Fruit fly (Drosophila melanogaster): ENCODE data around the gene CG33635.

CG33635 gene

DNA sequence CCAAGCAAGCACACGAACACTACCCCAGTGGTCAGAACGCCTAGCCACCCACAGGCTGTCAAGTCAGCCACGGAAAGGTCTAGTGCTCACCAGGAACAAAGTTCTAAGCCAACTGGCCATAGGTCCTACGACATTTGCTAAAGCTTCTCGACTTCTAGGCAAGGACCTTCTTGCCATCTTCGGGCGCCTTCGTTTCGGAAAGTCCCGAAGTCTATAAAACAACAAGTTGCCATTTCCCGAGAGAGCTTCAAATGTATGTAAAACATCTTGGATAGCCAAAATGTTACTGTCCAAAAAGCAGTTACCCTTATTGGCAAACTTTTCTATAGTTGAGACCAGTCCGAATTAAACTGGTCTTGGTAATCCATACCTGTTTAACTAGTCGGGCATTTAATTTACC lies 12.0 kb downstream of the CG33635 start:
- TF ChIP-seq Myc (optimal IDR thresholded peaks at IDR 0.05): no peak
- TF ChIP-seq Sin3A (optimal IDR thresholded peaks at IDR 0.05): no peak
- TF ChIP-seq insv (optimal IDR thresholded peaks at IDR 0.05): no peak
- no peak for TF ChIP-seq ttk (optimal IDR thresholded peaks at IDR 0.05)

dm6 chr2L:143088-143487 lies 15.4 kb downstream of the CG33635 start, which contains the start of the genes CG31974 and CG11454:
TSS of gene CG31974 (minus strand) at chr2L:143091.
TSS of gene CG11454 (plus strand) at chr2L:143323.
- no peak for TF ChIP-seq Sin3A (optimal IDR thresholded peaks at IDR 0.05)
- TF ChIP-seq Myc (optimal IDR thresholded peaks at IDR 0.05): no peak
- no peak for TF ChIP-seq psq (optimal IDR thresholded peaks at IDR 0.05)
- no peak for TF ChIP-seq h (optimal IDR thresholded peaks at IDR 0.05)
- no peak for TF ChIP-seq insv (optimal IDR thresholded peaks at IDR 0.05)
- TF ChIP-seq ttk (optimal IDR thresholded peaks at IDR 0.05): no peak

DNA sequence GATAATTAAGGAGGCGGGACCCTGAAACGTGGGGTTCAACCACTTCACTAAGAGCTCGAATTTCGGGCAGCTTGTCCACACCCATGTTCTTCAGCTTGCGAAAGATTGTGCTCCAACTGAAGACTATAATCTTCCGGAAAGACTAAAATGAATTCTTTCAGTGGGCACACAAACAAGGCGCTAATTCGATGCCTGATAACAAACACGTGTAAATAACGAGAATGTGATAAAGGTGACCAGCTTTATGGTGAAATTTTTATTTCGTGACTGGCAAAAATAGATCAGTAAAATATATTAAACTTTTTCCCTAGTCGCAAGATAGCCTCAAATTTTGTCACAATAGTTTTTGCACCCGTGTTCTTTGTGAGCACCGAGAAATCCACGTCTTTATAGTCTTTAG lies 17.6 kb downstream of the CG33635 start, which contains the start of the genes CG31975 and ovm:
CG31975 (minus strand) TSS at position 144 of the 400 bp plus-strand sequence.
ovm (minus strand) TSS at position 144 of the 400 bp plus-strand sequence.
- TF ChIP-seq psq (optimal IDR thresholded peaks at IDR 0.05) (no peak), Sin3A (optimal IDR thresholded peaks at IDR 0.05) (no peak), Myc (optimal IDR thresholded peaks at IDR 0.05) (no peak), h (optimal IDR thresholded peaks at IDR 0.05) (no peak), insv (optimal IDR thresholded peaks at IDR 0.05) (no peak), ttk (optimal IDR thresholded peaks at IDR 0.05) (no peak)

DNA sequence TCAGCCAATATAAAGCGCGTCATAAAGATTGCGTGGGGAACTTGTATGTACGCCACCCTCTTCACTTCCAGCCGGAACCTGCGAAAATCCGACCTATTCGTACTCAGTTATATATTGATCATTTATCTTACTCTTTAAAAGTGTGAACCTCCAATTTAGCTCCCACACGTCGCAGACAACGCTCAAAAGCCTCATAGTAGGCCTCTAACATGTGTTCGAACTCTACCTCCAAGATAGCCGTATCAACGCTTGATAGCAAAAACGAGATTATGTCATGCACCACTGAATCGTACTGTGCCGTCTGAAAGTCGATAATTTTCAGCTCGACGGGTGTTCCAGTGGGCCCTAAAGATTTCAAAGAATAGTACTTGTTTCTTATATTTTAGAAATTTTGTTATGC lies 18.9 kb downstream of the CG33635 start:
- no peak for TF ChIP-seq psq (optimal IDR thresholded peaks at IDR 0.05)
- TF ChIP-seq Sin3A (optimal IDR thresholded peaks at IDR 0.05): no peak
- no peak for TF ChIP-seq h (optimal IDR thresholded peaks at IDR 0.05)
- no peak for TF ChIP-seq insv (optimal IDR thresholded peaks at IDR 0.05)
- no peak for TF ChIP-seq ttk (optimal IDR thresholded peaks at IDR 0.05)
- TF ChIP-seq Myc (optimal IDR thresholded peaks at IDR 0.05): no peak

DNA sequence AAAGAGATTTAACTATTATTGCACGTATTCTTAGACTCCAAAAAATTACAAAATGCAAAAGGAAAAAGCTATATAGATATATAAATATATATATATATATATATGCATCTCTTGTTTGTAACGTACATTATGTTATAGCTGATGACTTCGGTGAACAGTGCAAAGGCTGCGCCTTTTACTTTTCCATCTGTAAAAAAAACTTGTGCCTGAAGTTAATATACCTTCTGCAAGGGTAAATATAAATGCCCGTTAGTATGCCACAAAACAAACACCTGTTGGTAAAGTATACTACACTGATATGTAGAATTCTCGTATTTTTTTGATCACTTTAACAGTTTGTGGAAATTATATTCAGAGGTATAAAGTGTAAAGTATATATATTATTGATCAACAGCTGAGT lies 20.4 kb downstream of the CG33635 start:
- TF ChIP-seq ttk (optimal IDR thresholded peaks at IDR 0.05) (no peak), psq (optimal IDR thresholded peaks at IDR 0.05) (no peak), Sin3A (optimal IDR thresholded peaks at IDR 0.05) (no peak), Myc (optimal IDR thresholded peaks at IDR 0.05) (no peak), h (optimal IDR thresholded peaks at IDR 0.05) (no peak), insv (optimal IDR thresholded peaks at IDR 0.05) (no peak)

DNA sequence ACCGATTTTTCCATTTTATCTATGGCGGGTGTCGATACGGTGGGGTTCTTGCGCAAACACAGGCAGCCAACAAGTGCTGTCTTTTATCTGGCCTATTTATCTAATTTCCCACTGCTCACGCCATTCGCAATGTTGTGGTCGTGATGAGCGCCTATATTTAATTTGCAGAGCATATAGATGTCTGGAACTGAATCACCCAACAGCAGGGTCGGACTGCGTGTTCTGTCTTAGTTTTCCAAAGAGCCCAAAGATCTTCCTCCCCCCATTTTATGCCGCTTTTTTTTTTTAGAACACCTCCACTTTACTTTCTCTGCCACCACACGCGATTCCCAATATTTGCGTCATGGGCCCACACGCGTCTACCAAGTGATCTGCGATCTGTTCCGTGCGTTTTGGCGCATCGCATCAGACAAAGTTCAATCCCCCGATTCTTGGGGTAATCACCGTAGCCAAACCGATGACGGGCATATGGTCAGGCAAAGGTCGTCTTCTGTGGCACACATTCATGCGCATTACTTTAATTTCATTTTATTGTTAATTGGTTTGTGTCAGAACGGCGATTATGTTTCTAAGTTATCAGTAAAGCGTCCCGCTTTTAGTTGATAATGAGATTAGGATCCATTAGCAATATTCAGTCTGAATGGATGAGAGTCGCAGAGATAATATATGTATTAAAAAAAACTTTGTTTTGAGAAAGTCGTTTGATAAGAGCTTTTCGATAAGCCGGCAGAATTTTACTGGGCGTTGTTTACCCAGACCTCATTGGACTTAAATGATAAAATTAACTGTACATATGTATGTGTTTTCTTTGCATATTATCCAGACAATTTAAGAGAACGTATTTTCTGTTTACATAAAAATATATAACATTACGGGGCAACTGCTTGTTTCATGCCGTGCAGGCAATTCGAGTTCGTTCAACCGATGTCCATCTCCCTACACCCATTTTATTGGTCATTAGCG lies 21.4 kb downstream of the CG33635 start:
- TF ChIP-seq h (optimal IDR thresholded peaks at IDR 0.05): no peak
- no peak for TF ChIP-seq Myc (optimal IDR thresholded peaks at IDR 0.05)
- TF ChIP-seq insv (optimal IDR thresholded peaks at IDR 0.05): no peak
- TF ChIP-seq ttk (optimal IDR thresholded peaks at IDR 0.05): no peak
- no peak for TF ChIP-seq Sin3A (optimal IDR thresholded peaks at IDR 0.05)
- TF ChIP-seq psq (optimal IDR thresholded peaks at IDR 0.05): no peak

dm6 chr2L:136131-136426 lies 22.4 kb downstream of the CG33635 start:
- TF ChIP-seq insv (optimal IDR thresholded peaks at IDR 0.05): no peak

DNA sequence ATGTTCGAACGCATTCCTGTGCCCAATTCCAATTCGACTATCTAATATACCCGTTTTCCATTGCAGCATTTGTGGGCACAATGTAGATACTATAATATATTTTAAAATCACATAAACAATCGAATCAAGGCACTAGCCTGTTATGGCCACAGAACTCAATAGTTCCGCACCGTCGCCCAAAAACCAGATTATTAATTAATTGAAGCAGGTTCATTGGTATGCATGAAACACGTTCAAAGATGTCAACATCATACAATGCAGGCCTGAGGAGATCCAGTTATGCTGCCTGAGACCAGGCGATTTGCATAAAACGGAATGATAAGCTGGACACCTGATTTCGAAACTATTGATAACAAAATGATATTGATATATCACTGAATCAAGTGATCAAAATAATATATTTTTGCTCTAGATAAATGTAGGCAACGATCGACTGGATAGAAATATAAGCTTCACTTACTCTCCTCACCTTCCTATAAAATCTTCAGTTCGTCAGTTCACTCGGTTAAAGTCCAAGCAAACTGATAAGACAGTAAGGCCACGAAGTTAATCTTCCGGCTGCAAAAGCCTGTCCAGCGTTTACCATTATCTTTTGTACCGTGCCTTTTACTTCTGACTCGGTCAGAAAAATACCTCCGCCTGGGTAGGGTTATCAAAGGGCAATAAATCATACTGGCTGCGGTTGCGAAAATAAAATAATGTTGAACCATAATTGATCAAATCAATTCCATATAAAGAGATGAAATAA lies 22.9 kb downstream of the CG33635 start:
- TF ChIP-seq Myc (optimal IDR thresholded peaks at IDR 0.05) (no peak), insv (optimal IDR thresholded peaks at IDR 0.05) (no peak), psq (optimal IDR thresholded peaks at IDR 0.05) (no peak), Sin3A (optimal IDR thresholded peaks at IDR 0.05) (no peak), h (optimal IDR thresholded peaks at IDR 0.05) (no peak), ttk (optimal IDR thresholded peaks at IDR 0.05) (no peak)

- TF ChIP-seq psq (optimal IDR thresholded peaks at IDR 0.05) (no peak), insv (optimal IDR thresholded peaks at IDR 0.05) (no peak), ttk (optimal IDR thresholded peaks at IDR 0.05) (no peak), Myc (optimal IDR thresholded peaks at IDR 0.05) (no peak), h (optimal IDR thresholded peaks at IDR 0.05) (no peak), Sin3A (optimal IDR thresholded peaks at IDR 0.05) (no peak)
These were observed 23.7 kb downstream of the CG33635 start for dm6 chr2L:134563-135382.

DNA sequence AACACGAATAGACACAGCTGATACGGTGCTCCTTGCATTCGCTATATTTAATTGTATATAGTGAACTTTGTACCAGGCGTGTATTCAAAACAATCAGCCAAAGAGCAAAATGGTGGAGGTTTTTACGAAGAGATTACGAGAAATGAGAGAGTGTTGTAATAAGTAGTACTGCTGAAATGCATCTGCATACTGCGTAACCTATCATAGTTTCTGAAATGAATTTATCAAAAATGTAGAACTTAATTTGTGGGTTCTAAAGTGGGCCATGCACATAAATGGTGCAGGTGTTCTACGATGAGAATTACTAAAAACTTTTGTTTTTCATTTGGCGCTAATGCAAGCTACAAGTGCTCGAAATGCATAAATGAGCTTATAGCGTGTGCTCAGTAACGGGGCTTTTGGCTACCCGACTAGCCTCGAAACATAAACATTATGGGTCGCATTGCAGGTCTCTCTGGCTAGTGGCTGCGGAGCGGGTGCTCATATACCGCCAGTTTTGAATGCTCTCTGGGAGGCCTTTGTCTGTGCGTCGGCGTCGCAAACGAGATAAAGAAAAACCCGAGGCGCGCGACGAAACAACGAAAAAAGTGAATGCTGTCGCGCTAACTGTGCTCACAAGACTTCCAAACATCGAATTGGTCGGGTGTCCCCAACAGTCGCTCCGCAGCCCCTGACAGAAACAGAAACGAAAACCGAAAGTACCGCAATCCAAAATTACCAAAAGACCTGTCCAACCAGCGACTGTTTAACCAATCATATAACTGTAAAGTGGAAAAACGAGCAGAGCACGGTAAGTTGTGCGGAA lies 26.8 kb downstream of the CG33635 start, which contains the start of gene Gs1:
Gs1 (plus strand) TSS at position 612 of the 805 bp plus-strand sequence.
- no peak for TF ChIP-seq Myc (optimal IDR thresholded peaks at IDR 0.05)
- TF ChIP-seq h (optimal IDR thresholded peaks at IDR 0.05): no peak
- TF ChIP-seq insv (optimal IDR thresholded peaks at IDR 0.05): no peak
- no peak for TF ChIP-seq psq (optimal IDR thresholded peaks at IDR 0.05)
- TF ChIP-seq Sin3A (optimal IDR thresholded peaks at IDR 0.05): no peak
- no peak for TF ChIP-seq ttk (optimal IDR thresholded peaks at IDR 0.05)

DNA sequence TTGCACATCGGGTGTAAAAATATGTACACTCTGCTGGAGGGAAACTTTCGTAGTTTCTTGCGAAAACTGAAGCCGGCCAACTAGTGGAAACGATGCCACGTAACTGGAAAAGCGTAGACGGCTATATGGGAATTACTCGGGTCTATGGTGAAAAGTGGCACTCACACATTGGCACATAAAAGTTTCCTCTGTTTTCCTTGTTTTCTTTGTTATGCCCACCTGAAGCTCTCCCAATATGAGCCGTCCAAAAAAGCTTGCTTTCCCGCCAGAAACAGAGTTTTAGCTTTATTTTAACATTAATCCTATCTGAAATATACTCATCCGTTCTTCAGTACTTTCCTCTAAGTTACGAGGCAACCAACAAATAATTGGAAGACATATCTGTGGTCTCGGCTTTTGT lies 27.8 kb downstream of the CG33635 start, which contains the start of gene CG3164:
CG3164 (minus strand) TSS at position 101 of the 400 bp plus-strand sequence.
- TF ChIP-seq Myc (optimal IDR thresholded peaks at IDR 0.05) (no peak), Sin3A (optimal IDR thresholded peaks at IDR 0.05) (no peak), insv (optimal IDR thresholded peaks at IDR 0.05) (no peak), h (optimal IDR thresholded peaks at IDR 0.05) (no peak), ttk (optimal IDR thresholded peaks at IDR 0.05) (no peak), psq (optimal IDR thresholded peaks at IDR 0.05) (no peak)

All from Kc167 (cell line).